Worm (Caenorhabditis elegans) whole organism, L2 larva: ENCODE measurements around the gene act-2.

Experiments
- C34F6.9 ChIP-seq: fragments of 150-350 bp; optimal IDR thresholded peaks from 2 replicates; lab custom pipeline; 2014; ENCODE audit warnings: missing biosample characterization, missing genetic modification characterization
- F13H6.1 ChIP-seq: sonication (generic microtip); optimal IDR thresholded peaks from 2 replicates; lab custom pipeline; 2016; ENCODE audit warnings: missing genetic modification characterization, missing compliant biosample characterization
- R02D3.7 ChIP-seq: fragments of 150-350 bp; optimal IDR thresholded peaks from 2 replicates; lab custom pipeline; 2014; ENCODE audit warnings: missing biosample characterization, missing genetic modification characterization
- Y55F3AM.14 ChIP-seq: fragments of 200-800 bp; sonication (Bioruptor generic); optimal IDR thresholded peaks from 2 replicates; lab custom pipeline; 2018; ENCODE audit warnings: mild to moderate bottlenecking, missing genetic modification characterization, missing compliant biosample characterization
- ZK546.5 ChIP-seq: sonication (generic microtip); optimal IDR thresholded peaks from 2 replicates; lab custom pipeline; 2017; ENCODE audit warnings: missing biosample characterization, missing genetic modification characterization
- alr-1 ChIP-seq: fragments of 150-350 bp; optimal IDR thresholded peaks from 2 replicates; lab custom pipeline; 2014; ENCODE audit warnings: missing biosample characterization, missing genetic modification characterization
- aly-2 ChIP-seq: fragments of 150-350 bp; optimal IDR thresholded peaks from 2 replicates; lab custom pipeline; 2014; ENCODE audit warnings: missing biosample characterization, missing genetic modification characterization
- ama-1 ChIP-seq: fragments of 150-350 bp; optimal IDR thresholded peaks from 2 replicates; lab custom pipeline; 2018; ENCODE audit warnings: inconsistent platforms
- blmp-1 ChIP-seq: sonication (generic microtip); optimal IDR thresholded peaks from 2 replicates; lab custom pipeline; 2017; ENCODE audit warnings: missing genetic modification characterization, mild to moderate bottlenecking, missing compliant biosample characterization, antibody characterized with exemption, moderate library complexity; ENCODE audit not compliant: insufficient read depth
- ceh-82 ChIP-seq: fragments of 150-350 bp; optimal IDR thresholded peaks from 2 replicates; lab custom pipeline; 2014; ENCODE audit warnings: missing biosample characterization, missing genetic modification characterization
- crh-2 ChIP-seq: sonication (generic microtip); optimal IDR thresholded peaks from 2 replicates; lab custom pipeline; 2017; ENCODE audit warnings: missing biosample characterization, missing genetic modification characterization
- dmd-4 ChIP-seq: sonication (generic microtip); optimal IDR thresholded peaks from 2 replicates; lab custom pipeline; 2017; ENCODE audit warnings: missing biosample characterization, missing genetic modification characterization
- egl-27 ChIP-seq: sonication (generic microtip); optimal IDR thresholded peaks from 3 replicates; lab custom pipeline; 2017; ENCODE audit warnings: missing biosample characterization, missing genetic modification reagents, missing genetic modification characterization
- elt-1 ChIP-seq: fragments of 150-350 bp; optimal IDR thresholded peaks from 2 replicates; lab custom pipeline; 2014; ENCODE audit warnings: missing biosample characterization, missing genetic modification characterization
- elt-3 ChIP-seq: sonication (generic microtip); optimal IDR thresholded peaks from 2 replicates; lab custom pipeline; 2017; ENCODE audit warnings: missing biosample characterization, missing genetic modification characterization
- fos-1 ChIP-seq: fragments of 150-350 bp; optimal IDR thresholded peaks from 2 replicates; lab custom pipeline; 2014; ENCODE audit warnings: missing biosample characterization, missing genetic modification characterization
- gmeb-1 ChIP-seq: fragments of 150-350 bp; optimal IDR thresholded peaks from 2 replicates; lab custom pipeline; 2014; ENCODE audit warnings: missing biosample characterization, missing genetic modification characterization
- lin-11 ChIP-seq: fragments of 150-350 bp; sonication (generic microtip); optimal IDR thresholded peaks from 2 replicates; lab custom pipeline; 2014; ENCODE audit warnings: missing biosample characterization, missing genetic modification characterization, inconsistent platforms, mixed read lengths
- lin-13 ChIP-seq: fragments of 150-350 bp; optimal IDR thresholded peaks from 2 replicates; lab custom pipeline; 2014; ENCODE audit warnings: missing biosample characterization, missing genetic modification reagents, missing genetic modification characterization
- lin-39 ChIP-seq: fragments of 150-350 bp; optimal IDR thresholded peaks from 2 replicates; lab custom pipeline; 2014; ENCODE audit warnings: missing biosample characterization, missing genetic modification reagents, missing genetic modification characterization
- lsy-2 ChIP-seq, 2 experiments: fragments of 150-350 bp in 1 of 2; sonication (generic microtip) in 1 of 2; optimal IDR thresholded peaks; 2 replicates each; lab custom pipeline; 2014 to 2017; ENCODE audit warnings: missing biosample characterization in 2 of 2, missing genetic modification characterization in 2 of 2
- mdl-1 ChIP-seq, 2 experiments: fragments of 150-350 bp in 1 of 2; sonication (generic microtip) in 1 of 2; optimal IDR thresholded peaks; 2 replicates each; lab custom pipeline; 2017; ENCODE audit warnings: missing biosample characterization in 2 of 2, missing genetic modification characterization in 2 of 2
- nhr-10 ChIP-seq: sonication (generic microtip); optimal IDR thresholded peaks from 2 replicates; lab custom pipeline; 2017; ENCODE audit warnings: missing biosample characterization, missing genetic modification characterization
- nhr-11 ChIP-seq: fragments of 150-350 bp; optimal IDR thresholded peaks from 2 replicates; lab custom pipeline; 2014; ENCODE audit warnings: missing biosample characterization, missing genetic modification characterization
- nhr-12 ChIP-seq: fragments of 150-350 bp; optimal IDR thresholded peaks from 2 replicates; lab custom pipeline; 2014; ENCODE audit warnings: missing biosample characterization, missing genetic modification characterization
- nhr-129 ChIP-seq: fragments of 150-350 bp; optimal IDR thresholded peaks from 2 replicates; lab custom pipeline; 2014; ENCODE audit warnings: missing biosample characterization, missing genetic modification characterization
- nhr-21 ChIP-seq: fragments of 150-350 bp; optimal IDR thresholded peaks from 2 replicates; lab custom pipeline; 2014; ENCODE audit warnings: missing biosample characterization, missing genetic modification characterization
- nhr-23 ChIP-seq: fragments of 150-350 bp; optimal IDR thresholded peaks from 2 replicates; lab custom pipeline; 2014; ENCODE audit warnings: missing biosample characterization, missing genetic modification reagents, missing genetic modification characterization
- nhr-237 ChIP-seq: fragments of 150-350 bp; optimal IDR thresholded peaks from 2 replicates; lab custom pipeline; 2014; ENCODE audit warnings: missing biosample characterization, missing genetic modification characterization
- nhr-25 ChIP-seq: fragments of 150-350 bp; sonication (generic microtip); optimal IDR thresholded peaks from 3 replicates; lab custom pipeline; 2014; ENCODE audit warnings: missing biosample characterization, missing genetic modification characterization
- nhr-6 ChIP-seq: fragments of 150-350 bp; optimal IDR thresholded peaks from 2 replicates; lab custom pipeline; 2014; ENCODE audit warnings: missing biosample characterization, missing genetic modification characterization
- nhr-77 ChIP-seq: fragments of 150-350 bp; optimal IDR thresholded peaks from 2 replicates; lab custom pipeline; 2014; ENCODE audit warnings: missing biosample characterization, missing genetic modification characterization
- peb-1 ChIP-seq: fragments of 150-350 bp; optimal IDR thresholded peaks from 2 replicates; lab custom pipeline; 2014; ENCODE audit warnings: missing biosample characterization, missing genetic modification characterization
- sem-4 ChIP-seq: fragments of 150-350 bp; optimal IDR thresholded peaks from 2 replicates; lab custom pipeline; 2014; ENCODE audit warnings: missing biosample characterization, missing genetic modification reagents, missing genetic modification characterization
- skn-1 ChIP-seq: sonication (generic microtip); optimal IDR thresholded peaks from 2 replicates; lab custom pipeline; 2017; ENCODE audit warnings: missing biosample characterization, missing genetic modification characterization
- sma-3 ChIP-seq: sonication (generic microtip); optimal IDR thresholded peaks from 2 replicates; lab custom pipeline; 2016; ENCODE audit warnings: missing genetic modification reagents, missing genetic modification characterization, missing compliant biosample characterization
- sma-9 ChIP-seq, 2 experiments: fragments of 150-350 bp in 1 of 2; sonication (generic microtip) in 1 of 2; optimal IDR thresholded peaks; 2 replicates each; lab custom pipeline; 2014 to 2016; ENCODE audit warnings: missing genetic modification characterization in 2 of 2, mild to moderate bottlenecking in 1 of 2, missing biosample characterization in 1 of 2, missing compliant biosample characterization in 1 of 2, missing genetic modification reagents in 1 of 2, moderate library complexity in 1 of 2
- snpc-4 ChIP-seq: fragments of 150-350 bp; optimal IDR thresholded peaks from 2 replicates; lab custom pipeline; 2014; ENCODE audit warnings: missing biosample characterization, missing genetic modification characterization
- unc-39 ChIP-seq: fragments of 150-350 bp; optimal IDR thresholded peaks from 2 replicates; lab custom pipeline; 2014; ENCODE audit warnings: missing biosample characterization, missing genetic modification characterization
- unc-55 ChIP-seq: fragments of 150-350 bp; sonication (generic microtip); optimal IDR thresholded peaks from 3 replicates; lab custom pipeline; 2014; ENCODE audit warnings: missing biosample characterization, missing genetic modification reagents, missing genetic modification characterization
- unc-62 ChIP-seq: fragments of 150-350 bp; optimal IDR thresholded peaks from 2 replicates; lab custom pipeline; 2014; ENCODE audit warnings: missing biosample characterization, missing genetic modification reagents, missing genetic modification characterization
- zag-1 ChIP-seq: fragments of 150-350 bp; optimal IDR thresholded peaks from 2 replicates; lab custom pipeline; 2014; ENCODE audit warnings: missing biosample characterization, missing genetic modification characterization
- ztf-1 ChIP-seq: fragments of 200-800 bp; sonication (Bioruptor generic); conservative IDR thresholded peaks from 2 replicates; pipeline ENCODE4 v1.3.6; 2022; ENCODE audit warnings: missing genetic modification characterization, missing compliant biosample characterization
- ztf-11 ChIP-seq: sonication (generic microtip); optimal IDR thresholded peaks from 2 replicates; lab custom pipeline; 2017; ENCODE audit warnings: missing biosample characterization, missing genetic modification characterization
- ztf-4 ChIP-seq: fragments of 150-350 bp; optimal IDR thresholded peaks from 2 replicates; lab custom pipeline; 2014; ENCODE audit warnings: missing biosample characterization, missing genetic modification characterization

The act-2 gene

ce11 chrV:11040020-11040419 is 37.9 kb downstream of the act-2 start, which contains the start of gene C45B11.9:
Gene C45B11.9, plus strand, starts transcription at chrV:11040320.
- TF ChIP-seq ama-1 (lab: Kevin White, UChicago) (no peak), sem-4 (no peak), nhr-21 (tag; lab: Kevin White, UChicago) (no peak)

ce11 chrV:11039379-11039954 is 38.5 kb downstream of the act-2 start, which contains the start of gene pak-2:
Gene pak-2, minus strand, starts transcription at chrV:11039429.
- TF ChIP-seq fos-1 (peak; percentile 76), nhr-10 (tag; lab: Kevin White, UChicago) (no peak), nhr-11 (tag; lab: Kevin White, UChicago) (no peak), Y55F3AM.14 (GFP tag; lab: Kevin White, UChicago) (peak; percentile 37), nhr-21 (tag; lab: Kevin White, UChicago) (peak; percentile 39), nhr-12 (tag; lab: Kevin White, UChicago) (no peak), egl-27 (tag; lab: Kevin White, UChicago) (peak; percentile 55), blmp-1 (tag; lab: Kevin White, UChicago) (peak; percentile 39), alr-1 (no peak), ztf-11 (tag; lab: Kevin White, UChicago) (no peak), sem-4 (peak; percentile 45), aly-2 (tag; lab: Kevin White, UChicago) (no peak), ceh-82 (tag; lab: Kevin White, UChicago) (no peak), ztf-4 (tag; lab: Kevin White, UChicago) (no peak), peb-1 (tag; lab: Kevin White, UChicago) (no peak), nhr-25 (peak; percentile 76), zag-1 (peak; percentile 12), ama-1 (lab: Kevin White, UChicago) (no peak), gmeb-1 (tag; lab: Kevin White, UChicago) (peak; percentile 69), nhr-23 (tag; lab: Kevin White, UChicago) (no peak), elt-3 (no peak), C34F6.9 (peak; percentile 93), snpc-4 (tag; lab: Kevin White, UChicago) (no peak), ZK546.5 (tag; lab: Kevin White, UChicago) (no peak), R02D3.7 (tag; lab: Kevin White, UChicago) (no peak), nhr-6 (tag; lab: Kevin White, UChicago) (peak; percentile 75), sma-9 (GFP tag; optimal IDR thresholded peaks at IDR 0.05; lab: Kevin White, UChicago) (peak; percentile 62), sma-9 (tag; optimal IDR thresholded peaks at IDR 0.05; lab: Kevin White, UChicago) (no peak), unc-39 (no peak), ztf-1 (GFP tag; lab: Robert Waterston, UW) (no peak), nhr-237 (tag; lab: Kevin White, UChicago) (no peak), crh-2 (tag; lab: Kevin White, UChicago) (peak; percentile 74), lin-11 (tag; lab: Kevin White, UChicago) (no peak), lin-39 (tag; lab: Kevin White, UChicago) (no peak), unc-55 (peak; percentile 95), nhr-77 (tag; lab: Kevin White, UChicago) (no peak), nhr-129 (tag; lab: Kevin White, UChicago) (peak; percentile 90), unc-62 (GFP tag; lab: Kevin White, UChicago) (no peak), elt-1 (tag; lab: Kevin White, UChicago) (no peak), lin-13 (GFP tag; lab: Kevin White, UChicago) (peak; percentile 84), skn-1 (tag; lab: Kevin White, UChicago) (no peak), mdl-1 (tag; optimal IDR thresholded peaks at IDR 0.05; lab: Kevin White, UChicago) (no peak), lsy-2 (tag; optimal IDR thresholded peaks at IDR 0.05; lab: Kevin White, UChicago) (peak; percentile 38 to 85), F13H6.1 (tag; lab: Kevin White, UChicago) (peak; percentile 81), dmd-4 (no peak), sma-3 (GFP tag; lab: Kevin White, UChicago) (peak; percentile 93)
